Worm (Caenorhabditis elegans) whole organism, L2 larva: ENCODE data around the gene col-39.

Experiments used
- ceh-82 ChIP-seq: fragments of 150-350 bp; optimal IDR thresholded peaks from 2 replicates; lab custom pipeline; 2014; ENCODE audit warnings: missing biosample characterization, missing genetic modification characterization
- lin-39 ChIP-seq: fragments of 150-350 bp; optimal IDR thresholded peaks from 2 replicates; lab custom pipeline; 2014; ENCODE audit warnings: missing biosample characterization, missing genetic modification reagents, missing genetic modification characterization
- nhr-11 ChIP-seq: fragments of 150-350 bp; optimal IDR thresholded peaks from 2 replicates; lab custom pipeline; 2014; ENCODE audit warnings: missing biosample characterization, missing genetic modification characterization
- nhr-6 ChIP-seq: fragments of 150-350 bp; optimal IDR thresholded peaks from 2 replicates; lab custom pipeline; 2014; ENCODE audit warnings: missing biosample characterization, missing genetic modification characterization
- skn-1 ChIP-seq: sonication (generic microtip); optimal IDR thresholded peaks from 2 replicates; lab custom pipeline; 2017; ENCODE audit warnings: missing biosample characterization, missing genetic modification characterization
- snpc-4 ChIP-seq: fragments of 150-350 bp; optimal IDR thresholded peaks from 2 replicates; lab custom pipeline; 2014; ENCODE audit warnings: missing biosample characterization, missing genetic modification characterization
- unc-62 ChIP-seq: fragments of 150-350 bp; optimal IDR thresholded peaks from 2 replicates; lab custom pipeline; 2014; ENCODE audit warnings: missing biosample characterization, missing genetic modification reagents, missing genetic modification characterization

- TF ChIP-seq lin-39 (no peak), ceh-82 (tag; lab: Kevin White, UChicago) (no peak), skn-1 (tag; lab: Kevin White, UChicago) (no peak), nhr-11 (tag; lab: Kevin White, UChicago) (no peak), snpc-4 (tag; lab: Kevin White, UChicago) (no peak), nhr-6 (no peak), unc-62 (no peak)
Observed at ce11 chrII:10705347-10705996, 756 bp downstream of the col-39 start.
